Worm (Caenorhabditis elegans) whole organism, young adult: Measurements from ENCODE around the gene cut-4.

ENCODE experiments used
- Y53F4B.3 ChIP-seq: fragments of 200-800 bp; sonication (Bioruptor generic); IDR thresholded peaks from 2 replicates; pipeline ENCODE4 v1.3.6; 2022; ENCODE audit warnings: missing genetic modification reagents, missing genetic modification characterization, missing compliant biosample characterization
- Y53G8AR.9 ChIP-seq: fragments of 200-800 bp; sonication (Bioruptor generic); conservative IDR thresholded peaks from 2 replicates; pipeline ENCODE4 v1.3.6; 2022; ENCODE audit warnings: missing genetic modification reagents, missing genetic modification characterization, missing compliant biosample characterization
- Y79H2A.3 ChIP-seq: fragments of 200-800 bp; sonication (Bioruptor generic); conservative IDR thresholded peaks from 2 replicates; pipeline ENCODE4 v1.3.6; 2022; ENCODE audit warnings: missing genetic modification reagents, missing genetic modification characterization, missing compliant biosample characterization
- akir-1 ChIP-seq: fragments of 200-800 bp; sonication (Bioruptor generic); optimal IDR thresholded peaks from 2 replicates; lab custom pipeline; 2018; ENCODE audit warnings: mild to moderate bottlenecking, missing genetic modification characterization, moderate library complexity, missing compliant biosample characterization
- aptf-2 ChIP-seq: fragments of 200-800 bp; sonication (Bioruptor generic); conservative IDR thresholded peaks from 2 replicates; pipeline ENCODE4 v1.3.6; 2022; ENCODE audit warnings: missing genetic modification reagents, missing genetic modification characterization, missing compliant biosample characterization
- cebp-1 ChIP-seq, 2 experiments: fragments of 200-800 bp in 1 of 2; sonication (Bioruptor generic) in 1 of 2; sonication (generic microtip) in 1 of 2; IDR thresholded peaks in 1 of 2; optimal IDR thresholded peaks in 1 of 2; 2 replicates each; pipeline versions ENCODE4 v1.3.6 to Lab custom; 2017 to 2022; ENCODE audit warnings: missing compliant biosample characterization in 2 of 2, missing genetic modification characterization in 2 of 2, mild to moderate bottlenecking in 1 of 2, missing genetic modification reagents in 1 of 2, moderate library complexity in 1 of 2
- cebp-2 ChIP-seq: fragments of 200-800 bp; sonication (Bioruptor generic); IDR thresholded peaks from 2 replicates; pipeline ENCODE4 v1.3.6; 2022; ENCODE audit warnings: missing genetic modification characterization, missing compliant biosample characterization
- ceh-40 ChIP-seq: fragments of 200-800 bp; sonication (Bioruptor generic); IDR thresholded peaks from 2 replicates; pipeline ENCODE4 v1.3.6; 2022; ENCODE audit warnings: missing genetic modification characterization, missing compliant biosample characterization
- dpff-1 ChIP-seq: sonication (generic microtip); optimal IDR thresholded peaks from 2 replicates; lab custom pipeline; 2017; ENCODE audit warnings: mild to moderate bottlenecking, missing genetic modification characterization, missing compliant biosample characterization
- egl-44 ChIP-seq: fragments of 200-800 bp; sonication (Bioruptor generic); IDR thresholded peaks from 2 replicates; pipeline ENCODE4 v1.3.6; 2022; ENCODE audit warnings: missing genetic modification reagents, missing genetic modification characterization, missing compliant biosample characterization
- let-607 ChIP-seq, 2 experiments: fragments of 200-800 bp in 1 of 2; sonication (Bioruptor generic) in 1 of 2; sonication (generic microtip) in 1 of 2; optimal IDR thresholded peaks; 2 replicates each; lab custom pipeline; 2016 to 2018; ENCODE audit warnings: mild to moderate bottlenecking in 2 of 2, missing compliant biosample characterization in 2 of 2, missing genetic modification characterization in 2 of 2, moderate library complexity in 2 of 2, missing genotype in 1 of 2
- lsy-27 ChIP-seq: sonication (generic microtip); optimal IDR thresholded peaks from 2 replicates; lab custom pipeline; 2017; ENCODE audit warnings: missing genetic modification characterization, mild to moderate bottlenecking, missing compliant biosample characterization, antibody characterized with exemption, missing genotype, borderline replicate concordance; ENCODE audit not compliant: insufficient read depth
- mes-4 ChIP-seq: sonication (generic microtip); optimal IDR thresholded peaks from 2 replicates; lab custom pipeline; 2016; ENCODE audit warnings: missing genotype, missing genetic modification characterization, missing compliant biosample characterization
- nhr-80 ChIP-seq: sonication (generic microtip); optimal IDR thresholded peaks from 2 replicates; lab custom pipeline; 2016; ENCODE audit warnings: missing genetic modification characterization, missing compliant biosample characterization
- rcor-1 ChIP-seq: fragments of 200-800 bp; sonication (Bioruptor generic); IDR thresholded peaks from 2 replicates; pipeline ENCODE4 v1.3.6; 2022; ENCODE audit warnings: missing genetic modification reagents, missing genetic modification characterization, missing compliant biosample characterization
- tbx-9 ChIP-seq: sonication (generic microtip); optimal IDR thresholded peaks from 2 replicates; lab custom pipeline; 2016; ENCODE audit warnings: borderline replicate concordance, missing genetic modification characterization, inconsistent platforms, missing compliant biosample characterization
- xnd-1 ChIP-seq: sonication (generic microtip); optimal IDR thresholded peaks from 2 replicates; lab custom pipeline; 2016; ENCODE audit warnings: missing genotype, missing genetic modification reagents, missing genetic modification characterization, missing compliant biosample characterization
- zfh-2 ChIP-seq: fragments of 200-800 bp; sonication (Bioruptor generic); conservative IDR thresholded peaks from 2 replicates; pipeline ENCODE4 v1.3.6; 2022; ENCODE audit warnings: missing genetic modification reagents, missing genetic modification characterization, missing compliant biosample characterization

cut-4 gene

DNA sequence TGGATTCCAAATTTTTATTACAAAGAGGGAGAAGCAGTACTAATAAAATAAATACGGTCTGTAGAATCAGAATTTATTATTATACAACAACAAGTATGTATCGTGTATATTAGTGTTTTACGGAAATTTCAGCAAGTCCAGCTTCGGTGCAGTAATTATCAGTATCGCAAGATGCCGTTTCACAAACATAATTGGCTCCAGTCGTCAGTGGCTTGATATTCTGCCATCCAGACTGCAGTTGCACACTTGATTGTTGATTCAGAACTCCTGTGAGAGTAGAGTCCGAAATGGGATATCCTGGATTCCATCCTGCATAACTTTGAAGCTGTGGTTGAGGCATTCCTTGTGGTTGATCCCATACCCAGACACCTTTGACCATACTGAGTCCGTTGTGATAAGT, 44.1 kb downstream of the cut-4 start:
- TF ChIP-seq mes-4 (tag; lab: Kevin White, UChicago): no peak
- no peak for TF ChIP-seq egl-44 (GFP tag; lab: Robert Waterston, UW)
- TF ChIP-seq, all 124 proteins: peak for 0

DNA sequence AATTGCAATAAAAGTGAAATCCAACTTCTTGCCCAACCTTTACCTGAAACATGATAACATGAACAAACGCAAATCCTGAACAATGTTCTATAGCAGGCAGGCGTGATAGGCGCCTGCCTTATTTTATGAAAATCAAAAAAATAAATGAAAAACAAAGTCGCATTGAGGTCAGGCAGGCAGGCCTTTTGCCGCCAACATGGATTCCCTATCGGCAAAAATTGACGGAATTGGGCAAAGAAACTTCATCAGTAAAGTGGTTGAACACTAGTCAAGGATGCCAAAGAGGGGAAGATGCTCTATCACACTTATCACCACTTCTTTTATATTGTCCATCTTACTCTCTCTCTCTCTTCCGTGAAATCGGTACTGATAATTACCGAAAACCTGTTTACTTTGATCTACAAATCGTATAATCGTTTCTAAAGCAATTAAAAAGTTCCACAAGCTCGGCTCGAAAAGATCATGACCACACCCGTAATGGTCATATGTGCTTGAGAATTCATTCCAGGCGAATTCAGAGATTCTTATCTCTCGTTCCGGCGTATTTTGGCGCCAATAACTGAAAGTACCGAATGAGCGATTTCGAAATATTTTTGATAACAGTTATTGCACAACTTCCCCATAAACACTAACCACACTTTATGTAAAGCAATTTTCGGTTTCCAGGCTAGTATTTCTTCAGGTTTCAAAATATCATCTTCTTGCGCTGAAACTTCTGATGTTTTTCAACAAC, 46.1 kb downstream of the cut-4 start, which contains the start of the genes clec-60 and ZK666.11:
clec-60 (minus strand) TSS at position 51 of the 733 bp plus-strand sequence.
ZK666.11 (plus strand) TSS at position 699 of the 733 bp plus-strand sequence.
- no peak for TF ChIP-seq Y53F4B.3
- 0 out of 2 replicates have a peak, but pooled peaks have one; percentile 49 for TF ChIP-seq cebp-1 (GFP tag; IDR thresholded peaks at IDR 0.05; lab: Robert Waterston, UW)
- TF ChIP-seq cebp-1 (tag; optimal IDR thresholded peaks at IDR 0.05; lab: Kevin White, UChicago): no peak
- TF ChIP-seq nhr-80: peak; percentile 6
- TF ChIP-seq ceh-40 (GFP tag; lab: Robert Waterston, UW): no peak
- no peak for TF ChIP-seq let-607 (tag; optimal IDR thresholded peaks at IDR 0.05; lab: Kevin White, UChicago)

- no peak for TF ChIP-seq xnd-1 (tag; lab: Kevin White, UChicago)
- TF ChIP-seq nhr-80: peak; percentile 10
- TF ChIP-seq cebp-2 (GFP tag; lab: Robert Waterston, UW): no peak
These were observed 47.0 kb downstream of the cut-4 start for ce11 chrII:10482899-10483298.

ce11 chrII:10483860-10484259, 47.9 kb downstream of the cut-4 start:
- TF ChIP-seq Y53G8AR.9 (GFP tag; lab: Robert Waterston, UW) (no peak), tbx-9 (tag; lab: Kevin White, UChicago) (no peak), zfh-2 (GFP tag; lab: Robert Waterston, UW) (no peak), lsy-27 (tag; lab: Kevin White, UChicago) (no peak), rcor-1 (no peak)

DNA sequence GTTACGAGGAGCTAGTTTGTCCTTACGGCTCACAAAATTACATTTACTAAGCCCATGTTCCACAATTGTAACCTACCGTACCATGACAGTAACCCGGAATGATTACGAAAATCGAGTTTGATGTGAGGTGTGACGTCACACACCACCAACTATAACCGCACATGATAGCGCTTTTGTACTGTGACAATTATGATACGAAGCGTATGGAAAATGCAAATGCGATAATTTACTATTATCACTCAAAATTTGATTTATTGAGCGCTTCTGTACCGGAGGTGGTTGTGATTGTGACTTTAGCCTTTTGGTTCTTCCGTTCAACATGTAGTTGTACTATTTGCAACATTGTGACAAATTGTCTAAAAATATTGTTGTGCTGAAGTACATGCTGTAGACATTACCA, 49.7 kb downstream of the cut-4 start:
- TF ChIP-seq nhr-80: peak; percentile 18
- no peak for TF ChIP-seq aptf-2 (GFP tag; lab: Robert Waterston, UW)

DNA sequence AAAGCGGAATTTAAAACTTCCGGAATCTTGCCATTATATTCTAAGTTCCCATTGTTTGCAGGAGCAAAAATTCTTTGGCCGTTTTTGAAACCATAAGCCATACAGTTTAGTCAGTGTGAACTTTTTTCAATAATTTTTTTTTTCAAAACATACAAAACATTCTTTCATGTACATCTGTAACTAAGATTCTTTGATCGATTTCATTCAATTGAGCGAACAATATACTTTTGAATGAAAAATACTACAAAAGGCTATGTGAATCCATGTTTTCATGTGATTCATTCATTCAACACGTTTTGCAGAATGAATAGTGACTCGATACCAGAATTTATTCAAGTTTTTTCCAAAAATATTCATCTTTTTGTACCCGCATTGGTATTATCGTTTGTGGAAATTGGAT, 50.8 kb downstream of the cut-4 start, which contains the start of gene ZK666.15:
ZK666.15 (plus strand) TSS at position 301 of the 400 bp plus-strand sequence.
- TF ChIP-seq Y79H2A.3 (GFP tag; lab: Robert Waterston, UW) (no peak), dpff-1 (tag; lab: Kevin White, UChicago) (no peak), akir-1 (GFP tag; lab: Kevin White, UChicago) (no peak)
